Fruit fly (Drosophila melanogaster) Kc167 (cell line): ENCODE data around the gene CG32447.

ENCODE experiments used
- Myc ChIP-seq: fragments of >200 bp; optimal IDR thresholded peaks from 2 replicates; lab custom pipeline; 2017; ENCODE audit warnings: missing external identifiers
- ttk ChIP-seq: sonication (Bioruptor generic); optimal IDR thresholded peaks from 2 replicates; lab custom pipeline; 2017; ENCODE audit warnings: missing external identifiers

dm6 chr3L:21688607-21689129 is 17.5 kb downstream of the CG32447 start:
- TF ChIP-seq ttk (lab: Kevin White, UChicago) (no peak), Myc (lab: Kevin White, UChicago) (no peak)
